Fruit fly (Drosophila melanogaster): ENCODE results near the gene GstZ2.

GstZ2 gene

dm6 chr3R:9417577-9418334, 42.7 kb downstream of the GstZ2 start, which contains the start of gene ps (continued):
- TF ChIP-seq cg (GFP tag; optimal IDR thresholded peaks at IDR 0.05), result peak; percentile 83
- peak; percentile 31 for TF ChIP-seq Hand (GFP tag; optimal IDR thresholded peaks at IDR 0.05)
- TF ChIP-seq CG4424 (GFP tag; optimal IDR thresholded peaks at IDR 0.05), result no peak
- no peak for TF ChIP-seq dimm (GFP tag; IDR thresholded peaks at IDR 0.05)
- no peak for TF ChIP-seq az2 (GFP tag; optimal IDR thresholded peaks at IDR 0.05)
- TF ChIP-seq CG34376 (GFP tag; optimal IDR thresholded peaks at IDR 0.05), result peak; percentile 86
- no peak for TF ChIP-seq Adf1 (GFP tag; IDR thresholded peaks at IDR 0.05)
- no peak for TF ChIP-seq CG14710 (tag; optimal IDR thresholded peaks at IDR 0.05)
- TF ChIP-seq eyg (GFP tag; optimal IDR thresholded peaks at IDR 0.05), result no peak
- TF ChIP-seq CG12155 (GFP tag; optimal IDR thresholded peaks at IDR 0.05), result no peak
- no peak for TF ChIP-seq CG16779 (GFP tag; IDR thresholded peaks at IDR 0.05)
- peak; percentile 7 for TF ChIP-seq lbe (GFP tag; optimal IDR thresholded peaks at IDR 0.05)
- no peak for TF ChIP-seq Sox102F (GFP tag; optimal IDR thresholded peaks at IDR 0.05)
- no peak for TF ChIP-seq Lhr (GFP tag; optimal IDR thresholded peaks at IDR 0.05)
- TF ChIP-seq CG1647 (GFP tag; optimal IDR thresholded peaks at IDR 0.05), result no peak
- TF ChIP-seq CG7928 (GFP tag; optimal IDR thresholded peaks at IDR 0.05), result no peak
- no peak for TF ChIP-seq Fer2 (tag; optimal IDR thresholded peaks at IDR 0.05)
- no peak for TF ChIP-seq CG11456 (GFP tag; IDR thresholded peaks at IDR 0.05)
- TF ChIP-seq fu2 (GFP tag; optimal IDR thresholded peaks at IDR 0.05), result no peak
- TF ChIP-seq ab (GFP tag; optimal IDR thresholded peaks at IDR 0.05), result no peak
- TF ChIP-seq CG14050 (GFP tag; IDR thresholded peaks at IDR 0.05), result no peak
- TF ChIP-seq bbx (GFP tag; IDR thresholded peaks at IDR 0.05; ENCODE audit: partially characterized antibody), result no peak
- no peak for TF ChIP-seq Scr (GFP tag; IDR thresholded peaks at IDR 0.05; ENCODE audit: partially characterized antibody)
- no peak for TF ChIP-seq CG17361 (GFP tag; IDR thresholded peaks at IDR 0.05)
- TF ChIP-seq caup (GFP tag; optimal IDR thresholded peaks at IDR 0.05; ENCODE audit: severe bottlenecking), result no peak
- no peak for TF ChIP-seq mam (GFP tag; optimal IDR thresholded peaks at IDR 0.05)
- no peak for TF ChIP-seq Stat92E (GFP tag; optimal IDR thresholded peaks at IDR 0.05)
- no peak for TF ChIP-seq pzg (GFP tag; optimal IDR thresholded peaks at IDR 0.05)
- TF ChIP-seq CG8089 (GFP tag; optimal IDR thresholded peaks at IDR 0.05), result no peak
- no peak for TF ChIP-seq CG31224 (GFP tag; IDR thresholded peaks at IDR 0.05)
- peak; percentile 5 for TF ChIP-seq CG4328 (GFP tag; optimal IDR thresholded peaks at IDR 0.05)
- TF ChIP-seq Oaz (GFP tag; IDR thresholded peaks at IDR 0.05), result no peak
- TF ChIP-seq dm (GFP tag; optimal IDR thresholded peaks at IDR 0.05), result no peak
- TF ChIP-seq btn (GFP tag; optimal IDR thresholded peaks at IDR 0.05), result no peak
- TF ChIP-seq CG12769 (tag; optimal IDR thresholded peaks at IDR 0.05), result no peak
- TF ChIP-seq wor (GFP tag; IDR thresholded peaks at IDR 0.05), result no peak
- TF ChIP-seq CG3995 (GFP tag; optimal IDR thresholded peaks at IDR 0.05), result no peak
- TF ChIP-seq Aef1 (GFP tag; IDR thresholded peaks at IDR 0.05), result no peak
- TF ChIP-seq dysf (GFP tag; IDR thresholded peaks at IDR 0.05), result no peak
- no peak for TF ChIP-seq Sry-δ (GFP tag; optimal IDR thresholded peaks at IDR 0.05)
- TF ChIP-seq Atf-2 (GFP tag; optimal IDR thresholded peaks at IDR 0.05), result no peak
- TF ChIP-seq CG8281 (tag; optimal IDR thresholded peaks at IDR 0.05), result peak; percentile 64
- no peak for TF ChIP-seq CG14860 (GFP tag; IDR thresholded peaks at IDR 0.05; ENCODE audit: partially characterized antibody)
- TF ChIP-seq CG6689 (GFP tag; IDR thresholded peaks at IDR 0.05), result no peak
- TF ChIP-seq knrl (GFP tag; IDR thresholded peaks at IDR 0.05; ENCODE audit: partially characterized antibody), result no peak
- TF ChIP-seq Dref (GFP tag; IDR thresholded peaks at IDR 0.05), result no peak
- TF ChIP-seq Mes4 (GFP tag; optimal IDR thresholded peaks at IDR 0.05), result no peak
- TF ChIP-seq Deaf1 (tag; optimal IDR thresholded peaks at IDR 0.05), result peak; percentile 97
- no peak for TF ChIP-seq exex (tag; optimal IDR thresholded peaks at IDR 0.05)
- TF ChIP-seq CG32532 (GFP tag; IDR thresholded peaks at IDR 0.05), result no peak
